Fruit fly (Drosophila melanogaster) ovary, adult (tissue): ENCODE measurements around the gene lili.

Source experiments
- CG17801 ChIP-seq: fragments of 200-800 bp; optimal IDR thresholded peaks from 2 replicates; lab custom pipeline; 2019; ENCODE audit warnings: missing biosample characterization, mild to moderate bottlenecking, missing genetic modification characterization, moderate library complexity; ENCODE audit not compliant: partially characterized antibody

Gene lili

dm6 chr3R:24787734-24788133 is 26.1 kb downstream of the lili start, which contains the start of gene Ets96B:
TSS of gene Ets96B (plus strand) at chr3R:24788054.
- TF ChIP-seq CG17801 (GFP tag; lab: Kevin White, UChicago), result no peak

dm6 chr3R:24787042-24787565 is 26.7 kb downstream of the lili start, which contains the start of gene CG5805:
TSS of gene CG5805 (minus strand) at chr3R:24787421.
- peak; percentile 56 for TF ChIP-seq CG17801 (GFP tag; lab: Kevin White, UChicago)

dm6 chr3R:24778218-24778739 is 35.5 kb downstream of the lili start:
- no peak for TF ChIP-seq CG17801 (GFP tag; lab: Kevin White, UChicago)

- TF ChIP-seq CG17801 (GFP tag; lab: Kevin White, UChicago), result no peak
Observed at dm6 chr3R:24777101-24777500, 36.7 kb downstream of the lili start.

dm6 chr3R:24773422-24773821 is 40.4 kb downstream of the lili start:
- no peak for TF ChIP-seq CG17801 (GFP tag; lab: Kevin White, UChicago)

- no peak for TF ChIP-seq CG17801 (GFP tag; lab: Kevin White, UChicago)
Observed at dm6 chr3R:24773016-24773415, 40.8 kb downstream of the lili start.

- TF ChIP-seq CG17801 (GFP tag; lab: Kevin White, UChicago), result no peak
Observed at dm6 chr3R:24771273-24772231, 42.3 kb downstream of the lili start, which contains the start of gene CG42331. TSS of gene CG42331 (plus strand) at chr3R:24772181.

- no peak for TF ChIP-seq CG17801 (GFP tag; lab: Kevin White, UChicago)
Observed at dm6 chr3R:24769601-24770000, 44.2 kb downstream of the lili start.

- TF ChIP-seq CG17801 (GFP tag; lab: Kevin White, UChicago), result peak; percentile 90
Observed at dm6 chr3R:24768538-24769401, 45.0 kb downstream of the lili start, which contains the start of gene CG13631. TSS of gene CG13631 (plus strand) at chr3R:24769351.

dm6 chr3R:24767667-24768340 is 46.0 kb downstream of the lili start:
- no peak for TF ChIP-seq CG17801 (GFP tag; lab: Kevin White, UChicago)

- TF ChIP-seq CG17801 (GFP tag; lab: Kevin White, UChicago), result no peak
Observed at dm6 chr3R:24766684-24767083, 47.1 kb downstream of the lili start.

dm6 chr3R:24764971-24765370 is 48.8 kb downstream of the lili start, which contains the start of gene AstA:
TSS of gene AstA (minus strand) at chr3R:24765071.
- TF ChIP-seq CG17801 (GFP tag; lab: Kevin White, UChicago), result no peak
